Worm (Caenorhabditis elegans): ENCODE data around the gene acr-12.

acr-12 gene

ce11 chrX:13532424-13533309 is at the start of gene acr-12:
Gene acr-12, plus strand, starts transcription at chrX:13532853.
- TF ChIP-seq flt-1 (GFP tag; IDR thresholded peaks at IDR 0.05) (no peak), ztf-23 (GFP tag; IDR thresholded peaks at IDR 0.05) (no peak), ref-1 (GFP tag; conservative IDR thresholded peaks at IDR 0.05) (no peak), T22C8.4 (GFP tag; IDR thresholded peaks at IDR 0.05) (no peak), tab-1 (GFP tag; IDR thresholded peaks at IDR 0.05) (no peak), klf-2 (GFP tag; conservative IDR thresholded peaks at IDR 0.05) (no peak), cog-1 (tag; optimal IDR thresholded peaks at IDR 0.05) (no peak), med-1 (GFP tag; optimal IDR thresholded peaks at IDR 0.05; ENCODE audit: insufficient read depth) (no peak), ztf-29 (GFP tag; IDR thresholded peaks at IDR 0.05) (no peak)

- no peak for TF ChIP-seq ztf-29 (GFP tag; IDR thresholded peaks at IDR 0.05)
- no peak for TF ChIP-seq med-1 (GFP tag; optimal IDR thresholded peaks at IDR 0.05; ENCODE audit: insufficient read depth)
- no peak for TF ChIP-seq klf-2 (GFP tag; conservative IDR thresholded peaks at IDR 0.05)
- TF ChIP-seq ref-1 (GFP tag; conservative IDR thresholded peaks at IDR 0.05) = no peak
- TF ChIP-seq T22C8.4 (GFP tag; IDR thresholded peaks at IDR 0.05) = no peak
- TF ChIP-seq ztf-23 (GFP tag; IDR thresholded peaks at IDR 0.05) = no peak
- TF ChIP-seq tab-1 (GFP tag; IDR thresholded peaks at IDR 0.05) = no peak
- TF ChIP-seq cog-1 (tag; optimal IDR thresholded peaks at IDR 0.05) = no peak
- TF ChIP-seq flt-1 (GFP tag; IDR thresholded peaks at IDR 0.05) = no peak
Measured at ce11 chrX:13484813-13485212, 47.8 kb upstream of the acr-12 start, which contains the start of gene srd-51. Gene srd-51, minus strand, starts transcription at chrX:13484913.

ce11 chrX:13493762-13494161 is 38.9 kb upstream of the acr-12 start:
- TF ChIP-seq ref-1 (GFP tag; conservative IDR thresholded peaks at IDR 0.05) = no peak
- TF ChIP-seq T22C8.4 (GFP tag; IDR thresholded peaks at IDR 0.05) = no peak
- no peak for TF ChIP-seq klf-2 (GFP tag; conservative IDR thresholded peaks at IDR 0.05)
- no peak for TF ChIP-seq med-1 (GFP tag; optimal IDR thresholded peaks at IDR 0.05; ENCODE audit: insufficient read depth)
- TF ChIP-seq cog-1 (tag; optimal IDR thresholded peaks at IDR 0.05) = no peak
- TF ChIP-seq ztf-23 (GFP tag; IDR thresholded peaks at IDR 0.05) = no peak
- TF ChIP-seq flt-1 (GFP tag; IDR thresholded peaks at IDR 0.05) = no peak
- TF ChIP-seq tab-1 (GFP tag; IDR thresholded peaks at IDR 0.05) = no peak

- TF ChIP-seq klf-2 (GFP tag; conservative IDR thresholded peaks at IDR 0.05) (no peak), ztf-23 (GFP tag; IDR thresholded peaks at IDR 0.05) (no peak)
Measured at ce11 chrX:13499098-13499497, 33.6 kb upstream of the acr-12 start.

- TF ChIP-seq ztf-29 (GFP tag; IDR thresholded peaks at IDR 0.05) (no peak), med-1 (GFP tag; optimal IDR thresholded peaks at IDR 0.05; ENCODE audit: insufficient read depth) (no peak), ztf-23 (GFP tag; IDR thresholded peaks at IDR 0.05) (no peak), klf-2 (GFP tag; conservative IDR thresholded peaks at IDR 0.05) (no peak), ref-1 (GFP tag; conservative IDR thresholded peaks at IDR 0.05) (no peak), cog-1 (tag; optimal IDR thresholded peaks at IDR 0.05) (no peak), T22C8.4 (GFP tag; IDR thresholded peaks at IDR 0.05) (no peak), tab-1 (GFP tag; IDR thresholded peaks at IDR 0.05) (no peak), flt-1 (GFP tag; IDR thresholded peaks at IDR 0.05) (no peak)
Measured at ce11 chrX:13499923-13500322, 32.7 kb upstream of the acr-12 start.

ce11 chrX:13500568-13500967 is 32.1 kb upstream of the acr-12 start, which contains the start of gene sad-1:
Gene sad-1, minus strand, starts transcription at chrX:13500668.
- TF ChIP-seq klf-2 (GFP tag; conservative IDR thresholded peaks at IDR 0.05) (no peak), ztf-23 (GFP tag; IDR thresholded peaks at IDR 0.05) (no peak), flt-1 (GFP tag; IDR thresholded peaks at IDR 0.05) (no peak), cog-1 (tag; optimal IDR thresholded peaks at IDR 0.05) (no peak), T22C8.4 (GFP tag; IDR thresholded peaks at IDR 0.05) (no peak)

ce11 chrX:13502282-13502681 is 30.4 kb upstream of the acr-12 start:
- TF ChIP-seq flt-1 (GFP tag; IDR thresholded peaks at IDR 0.05) = no peak
- TF ChIP-seq med-1 (GFP tag; optimal IDR thresholded peaks at IDR 0.05; ENCODE audit: insufficient read depth) = no peak
- TF ChIP-seq ztf-23 (GFP tag; IDR thresholded peaks at IDR 0.05) = peak; percentile 34; the same call in 1 of the 2 replicates
- TF ChIP-seq cog-1 (tag; optimal IDR thresholded peaks at IDR 0.05) = peak; percentile 17

- TF ChIP-seq tab-1 (GFP tag; IDR thresholded peaks at IDR 0.05) = no peak
- peak; percentile 19; the same call in 1 of the 2 replicates for TF ChIP-seq flt-1 (GFP tag; IDR thresholded peaks at IDR 0.05)
Measured at ce11 chrX:13503839-13504238, 28.8 kb upstream of the acr-12 start.

ce11 chrX:13505201-13505600 is 27.5 kb upstream of the acr-12 start:
- no peak for TF ChIP-seq cog-1 (tag; optimal IDR thresholded peaks at IDR 0.05)
- no peak for TF ChIP-seq T22C8.4 (GFP tag; IDR thresholded peaks at IDR 0.05)
- no peak for TF ChIP-seq tab-1 (GFP tag; IDR thresholded peaks at IDR 0.05)
- TF ChIP-seq ztf-23 (GFP tag; IDR thresholded peaks at IDR 0.05) = no peak
- TF ChIP-seq med-1 (GFP tag; optimal IDR thresholded peaks at IDR 0.05; ENCODE audit: insufficient read depth) = no peak
- TF ChIP-seq klf-2 (GFP tag; conservative IDR thresholded peaks at IDR 0.05) = no peak
- no peak for TF ChIP-seq ref-1 (GFP tag; conservative IDR thresholded peaks at IDR 0.05)

- no peak for TF ChIP-seq flt-1 (GFP tag; IDR thresholded peaks at IDR 0.05)
- no peak for TF ChIP-seq med-1 (GFP tag; optimal IDR thresholded peaks at IDR 0.05; ENCODE audit: insufficient read depth)
- no peak for TF ChIP-seq klf-2 (GFP tag; conservative IDR thresholded peaks at IDR 0.05)
- TF ChIP-seq tab-1 (GFP tag; IDR thresholded peaks at IDR 0.05) = no peak
- no peak for TF ChIP-seq ztf-29 (GFP tag; IDR thresholded peaks at IDR 0.05)
- TF ChIP-seq ref-1 (GFP tag; conservative IDR thresholded peaks at IDR 0.05) = no peak
- TF ChIP-seq T22C8.4 (GFP tag; IDR thresholded peaks at IDR 0.05) = no peak
Measured at ce11 chrX:13506043-13506442, 26.6 kb upstream of the acr-12 start.
